Worm (Caenorhabditis elegans): ENCODE data around the gene sgk-1.

ce11 chrX:16208667-16209066 lies 53.3 kb downstream of the sgk-1 start:
- TF ChIP-seq ces-1 (GFP tag; optimal IDR thresholded peaks at IDR 0.05) (no peak), unc-39 (tag; optimal IDR thresholded peaks at IDR 0.05) (no peak), ztf-11 (tag; optimal IDR thresholded peaks at IDR 0.05) (no peak)
